Fruit fly (Drosophila melanogaster): ENCODE measurements around the gene CG16756.
A peak's percentile ranks its signal among the peaks of the same experiment; 100 is the strongest.

Gene CG16756

dm6 chrX:5429271-5429670 is 2.0 kb downstream of the CG16756 start, which contains the start of gene CG15784:
Gene CG15784, plus strand, starts transcription at chrX:5429571.
- TF ChIP-seq CG8301 (tag; optimal IDR thresholded peaks at IDR 0.05) = no peak
- no peak for TF ChIP-seq EcR (GFP tag; optimal IDR thresholded peaks at IDR 0.05)
- no peak for TF ChIP-seq Snoo (tag; optimal IDR thresholded peaks at IDR 0.05)
- no peak for TF ChIP-seq gl (tag; optimal IDR thresholded peaks at IDR 0.05)

dm6 chrX:5429778-5430576 is 2.7 kb downstream of the CG16756 start:
- TF ChIP-seq Pif1A (GFP tag; optimal IDR thresholded peaks at IDR 0.05) (peak; percentile 86), fd96Ca (GFP tag; IDR thresholded peaks at IDR 0.05) (peak; percentile 74; the same call in 2 of the 3 replicates), CG32121 (GFP tag; IDR thresholded peaks at IDR 0.05) (peak; percentile 81), rn (GFP tag; IDR thresholded peaks at IDR 0.05) (peak; percentile 49; the same call in 1 of the 2 replicates), CG4496 (GFP tag; IDR thresholded peaks at IDR 0.05) (peak; percentile 84), CG17806 (tag; optimal IDR thresholded peaks at IDR 0.05) (peak; percentile 80), CG9948 (tag; optimal IDR thresholded peaks at IDR 0.05) (peak; percentile 86), D1 (tag; optimal IDR thresholded peaks at IDR 0.05) (peak; percentile 56), gl (tag; optimal IDR thresholded peaks at IDR 0.05) (peak; percentile 68), CG14655 (GFP tag; optimal IDR thresholded peaks at IDR 0.05) (peak; percentile 94), CG8301 (tag; optimal IDR thresholded peaks at IDR 0.05) (peak; percentile 91), CG8159 (tag; optimal IDR thresholded peaks at IDR 0.05) (peak; percentile 89), Snoo (tag; optimal IDR thresholded peaks at IDR 0.05) (peak; percentile 88), CG13204 (GFP tag; optimal IDR thresholded peaks at IDR 0.05) (peak; percentile 98), CG10348 (GFP tag; IDR thresholded peaks at IDR 0.05) (peak; percentile 67), CG15710 (tag; optimal IDR thresholded peaks at IDR 0.05) (peak; percentile 91), CG34367 (tag; optimal IDR thresholded peaks at IDR 0.05) (peak; percentile 83), EcR (GFP tag; optimal IDR thresholded peaks at IDR 0.05) (peak; percentile 29), Ets98B (GFP tag; IDR thresholded peaks at IDR 0.05) (peak; percentile 71), Pif1B (GFP tag; optimal IDR thresholded peaks at IDR 0.05) (peak; percentile 80), CG12605 (GFP tag; IDR thresholded peaks at IDR 0.05) (peak; percentile 69)

dm6 chrX:5432635-5433482 is 5.5 kb downstream of the CG16756 start:
- TF ChIP-seq CG9948 (tag; optimal IDR thresholded peaks at IDR 0.05) (no peak), Ets98B (GFP tag; IDR thresholded peaks at IDR 0.05) (no peak), CG4496 (GFP tag; IDR thresholded peaks at IDR 0.05) (no peak), CG14655 (GFP tag; optimal IDR thresholded peaks at IDR 0.05) (no peak), fd96Ca (GFP tag; IDR thresholded peaks at IDR 0.05) (no peak), CG15710 (tag; optimal IDR thresholded peaks at IDR 0.05) (no peak), CG10348 (GFP tag; IDR thresholded peaks at IDR 0.05) (no peak), CG8301 (tag; optimal IDR thresholded peaks at IDR 0.05) (no peak), D1 (tag; optimal IDR thresholded peaks at IDR 0.05) (no peak), Snoo (tag; optimal IDR thresholded peaks at IDR 0.05) (no peak), Pif1A (GFP tag; optimal IDR thresholded peaks at IDR 0.05) (no peak), Pif1B (GFP tag; optimal IDR thresholded peaks at IDR 0.05) (no peak), CG34367 (tag; optimal IDR thresholded peaks at IDR 0.05) (no peak), CG8159 (tag; optimal IDR thresholded peaks at IDR 0.05) (no peak), CG12605 (GFP tag; IDR thresholded peaks at IDR 0.05) (no peak), EcR (GFP tag; optimal IDR thresholded peaks at IDR 0.05) (no peak), CG17806 (tag; optimal IDR thresholded peaks at IDR 0.05) (no peak), CG13204 (GFP tag; optimal IDR thresholded peaks at IDR 0.05) (no peak), gl (tag; optimal IDR thresholded peaks at IDR 0.05) (no peak)

- TF ChIP-seq EcR (GFP tag; optimal IDR thresholded peaks at IDR 0.05) (no peak), CG4496 (GFP tag; IDR thresholded peaks at IDR 0.05) (0 out of 3 replicates have a peak, but pooled peaks have one; percentile 3)
These were observed 19.1 kb downstream of the CG16756 start, which contains the start of gene SPR for dm6 chrX:5446404-5446803. Gene SPR, plus strand, starts transcription at chrX:5446656.
